Fruit fly (Drosophila melanogaster) whole organism, embryonic: ENCODE results near the gene CG43131.

Experiments used
- B-H1 ChIP-seq: fragments of 200-800 bp; sonication (Bioruptor generic); IDR thresholded peaks from 3 replicates; pipeline ENCODE4 v1.3.6; 2022; ENCODE audit warnings: missing biosample characterization, missing genetic modification characterization
- BEAF-32 ChIP-seq: fragments of 200-800 bp; sonication (Bioruptor generic); optimal IDR thresholded peaks from 3 replicates; lab custom pipeline; 2017; ENCODE audit warnings: missing biosample characterization, missing genetic modification characterization, mild to moderate bottlenecking, moderate library complexity, missing genetic modification reagents
- Bteb2 ChIP-seq: fragments of 200-800 bp; sonication (Bioruptor generic); optimal IDR thresholded peaks from 2 replicates; lab custom pipeline; 2016; ENCODE audit warnings: missing biosample characterization, missing genetic modification characterization
- CG1024 ChIP-seq: fragments of 200-800 bp; sonication (Bioruptor generic); IDR thresholded peaks from 2 replicates; pipeline ENCODE4 v1.3.6; 2022; ENCODE audit warnings: missing biosample characterization, missing genetic modification characterization
- CG10267 ChIP-seq: fragments of 200-800 bp; sonication (Bioruptor generic); optimal IDR thresholded peaks from 2 replicates; lab custom pipeline; 2018; ENCODE audit warnings: missing biosample characterization, mild to moderate bottlenecking, missing genetic modification characterization, moderate library complexity
- CG10274 ChIP-seq: fragments of 200-800 bp; sonication (Bioruptor generic); optimal IDR thresholded peaks from 3 replicates; lab custom pipeline; 2017; ENCODE audit warnings: missing biosample characterization, mild to moderate bottlenecking, missing genetic modification characterization
- CG10543 ChIP-seq: fragments of 200-800 bp; sonication (Bioruptor generic); optimal IDR thresholded peaks from 3 replicates; lab custom pipeline; 2017; ENCODE audit warnings: missing biosample characterization, mild to moderate bottlenecking, missing genetic modification characterization, moderate library complexity
- CG11093 ChIP-seq: fragments of 200-800 bp; sonication (Bioruptor generic); IDR thresholded peaks from 3 replicates; pipeline ENCODE4 v1.3.6; 2022; ENCODE audit warnings: missing biosample characterization, missing genetic modification characterization
- CG11695 ChIP-seq: fragments of 200-800 bp; sonication (Bioruptor generic); IDR thresholded peaks from 3 replicates; pipeline ENCODE4 v1.3.6; 2022; ENCODE audit warnings: missing biosample characterization, missing genetic modification characterization
- CG12236 ChIP-seq: fragments of 200-800 bp; sonication (Bioruptor generic); optimal IDR thresholded peaks from 2 replicates; lab custom pipeline; 2016; ENCODE audit warnings: missing biosample characterization, missing genetic modification characterization
- CG12659 ChIP-seq: fragments of 200-800 bp; sonication (Bioruptor generic); optimal IDR thresholded peaks from 3 replicates; lab custom pipeline; 2017; ENCODE audit warnings: mild to moderate bottlenecking, missing biosample characterization, missing genetic modification reagents, missing genetic modification characterization
- CG16815 ChIP-seq: fragments of 200-800 bp; sonication (Bioruptor generic); optimal IDR thresholded peaks from 3 replicates; lab custom pipeline; 2017; ENCODE audit warnings: missing biosample characterization, mild to moderate bottlenecking, missing genetic modification characterization
- CG16863 ChIP-seq: fragments of 200-800 bp; sonication (Bioruptor generic); optimal IDR thresholded peaks from 3 replicates; lab custom pipeline; 2016; ENCODE audit warnings: missing biosample characterization, missing genetic modification characterization
- CG17186 ChIP-seq: fragments of 200-800 bp; sonication (Bioruptor generic); optimal IDR thresholded peaks from 3 replicates; lab custom pipeline; 2017; ENCODE audit warnings: missing biosample characterization, missing genetic modification reagents, missing genetic modification characterization
- CG18011 ChIP-seq: fragments of 200-800 bp; sonication (Bioruptor generic); optimal IDR thresholded peaks from 2 replicates; lab custom pipeline; 2017; ENCODE audit warnings: missing biosample characterization, missing genetic modification characterization, mild to moderate bottlenecking, moderate library complexity, missing genotype
- CG2889 ChIP-seq: fragments of 200-800 bp; sonication (Bioruptor generic); IDR thresholded peaks from 3 replicates; pipeline ENCODE4 v1.3.6; 2022; ENCODE audit warnings: missing biosample characterization, missing genetic modification characterization
- CG31388 ChIP-seq: fragments of 200-800 bp; sonication (Bioruptor generic); optimal IDR thresholded peaks from 2 replicates; lab custom pipeline; 2016; ENCODE audit warnings: missing biosample characterization, missing genetic modification characterization
- CG5180 ChIP-seq: fragments of 200-800 bp; sonication (Bioruptor generic); optimal IDR thresholded peaks from 3 replicates; lab custom pipeline; 2017; ENCODE audit warnings: missing biosample characterization, missing genetic modification characterization, mild to moderate bottlenecking, moderate library complexity, missing genetic modification reagents
- CG5245 ChIP-seq: fragments of 200-800 bp; sonication (Bioruptor generic); optimal IDR thresholded peaks from 3 replicates; lab custom pipeline; 2016; ENCODE audit warnings: missing biosample characterization, missing genetic modification characterization
- CG5953 ChIP-seq: fragments of 200-800 bp; sonication (Bioruptor generic); IDR thresholded peaks from 2 replicates; pipeline ENCODE4 v1.3.6; 2022; ENCODE audit warnings: missing biosample characterization, missing genetic modification characterization
- CG8089 ChIP-seq: fragments of 200-800 bp; sonication (Bioruptor generic); optimal IDR thresholded peaks from 3 replicates; lab custom pipeline; 2016; ENCODE audit warnings: missing biosample characterization, missing genetic modification characterization
- CTCF ChIP-seq: fragments of 200-800 bp; sonication (Bioruptor generic); optimal IDR thresholded peaks from 2 replicates; lab custom pipeline; 2017; ENCODE audit warnings: missing biosample characterization, mild to moderate bottlenecking, missing genetic modification characterization, moderate library complexity
- Camta ChIP-seq: fragments of 200-800 bp; sonication (Bioruptor generic); optimal IDR thresholded peaks from 2 replicates; lab custom pipeline; 2016; ENCODE audit warnings: missing biosample characterization, missing genetic modification characterization
- Dek ChIP-seq: fragments of 200-800 bp; sonication (Bioruptor generic); optimal IDR thresholded peaks from 3 replicates; lab custom pipeline; 2019; ENCODE audit warnings: missing biosample characterization, mild to moderate bottlenecking, missing genetic modification characterization, moderate library complexity
- Dfd ChIP-seq, 2 experiments: fragments of >200 bp; optimal IDR thresholded peaks; 2 replicates each; lab custom pipeline; 2017; ENCODE audit warnings: missing biosample characterization in 2 of 2, missing genetic modification characterization in 2 of 2
- E2f2 ChIP-seq: fragments of 200-800 bp; sonication (Bioruptor generic); IDR thresholded peaks from 2 replicates; pipeline ENCODE4 v1.3.6; 2022; ENCODE audit warnings: missing biosample characterization, missing genetic modification characterization
- Gsc ChIP-seq: fragments of 200-800 bp; sonication (Bioruptor generic); IDR thresholded peaks from 2 replicates; pipeline ENCODE4 v1.3.6; 2022; ENCODE audit warnings: missing biosample characterization, missing genetic modification characterization
- HmgZ ChIP-seq: fragments of 200-800 bp; sonication (Bioruptor generic); optimal IDR thresholded peaks from 2 replicates; lab custom pipeline; 2018; ENCODE audit warnings: missing biosample characterization, mild to moderate bottlenecking, missing genetic modification characterization
- Hmr ChIP-seq: fragments of 200-800 bp; sonication (Bioruptor generic); optimal IDR thresholded peaks from 3 replicates; lab custom pipeline; 2017; ENCODE audit warnings: mild to moderate bottlenecking, missing biosample characterization, missing genetic modification reagents, missing genetic modification characterization
- Hr3 ChIP-seq: fragments of 200-800 bp; sonication (Bioruptor generic); optimal IDR thresholded peaks from 3 replicates; lab custom pipeline; 2016; ENCODE audit warnings: missing biosample characterization, missing genetic modification characterization
- Max ChIP-seq: fragments of 200-800 bp; sonication (Bioruptor generic); optimal IDR thresholded peaks from 2 replicates; lab custom pipeline; 2016; ENCODE audit warnings: missing biosample characterization, mild to moderate bottlenecking, missing genetic modification characterization
- Myb ChIP-seq: fragments of 200-800 bp; sonication (Bioruptor generic); optimal IDR thresholded peaks from 2 replicates; lab custom pipeline; 2016; ENCODE audit warnings: missing biosample characterization, missing genetic modification characterization
- Oaz ChIP-seq: fragments of 200-800 bp; sonication (Bioruptor generic); IDR thresholded peaks from 2 replicates; pipeline ENCODE4 v1.3.6; 2022; ENCODE audit warnings: missing biosample characterization, missing genetic modification characterization
- Optix ChIP-seq: fragments of 200-800 bp; sonication (Bioruptor generic); IDR thresholded peaks from 3 replicates; pipeline ENCODE4 v1.3.6; 2022; ENCODE audit warnings: missing biosample characterization, missing genetic modification characterization
- Ptx1 ChIP-seq: fragments of 200-800 bp; sonication (Bioruptor generic); IDR thresholded peaks from 2 replicates; pipeline ENCODE4 v1.3.6; 2022; ENCODE audit warnings: missing biosample characterization, missing genetic modification characterization
- TFAM ChIP-seq: fragments of 200-800 bp; sonication (Bioruptor generic); optimal IDR thresholded peaks from 2 replicates; lab custom pipeline; 2017; ENCODE audit warnings: missing biosample characterization, missing genetic modification characterization, inconsistent platforms
- Tbp ChIP-seq: fragments of >200 bp; optimal IDR thresholded peaks from 2 replicates; lab custom pipeline; 2018; ENCODE audit warnings: missing biosample characterization, missing genetic modification characterization
- Xrp1 ChIP-seq: fragments of 200-800 bp; sonication (Bioruptor generic); IDR thresholded peaks from 2 replicates; pipeline ENCODE4 v1.3.6; 2022; ENCODE audit warnings: missing biosample characterization, missing genetic modification characterization
- ase ChIP-seq: fragments of 200-800 bp; sonication (Bioruptor generic); IDR thresholded peaks from 3 replicates; pipeline ENCODE4 v1.3.6; 2022; ENCODE audit warnings: missing biosample characterization, missing genetic modification characterization
- bab2 ChIP-seq: fragments of 200-800 bp; sonication (Bioruptor generic); optimal IDR thresholded peaks from 2 replicates; lab custom pipeline; 2016; ENCODE audit warnings: missing biosample characterization, missing genetic modification characterization
- cato ChIP-seq: fragments of 200-800 bp; sonication (Bioruptor generic); optimal IDR thresholded peaks from 2 replicates; lab custom pipeline; 2016; ENCODE audit warnings: missing biosample characterization, missing genetic modification characterization, borderline replicate concordance
- chinmo ChIP-seq: fragments of 200-800 bp; sonication (Bioruptor generic); IDR thresholded peaks from 4 replicates; pipeline ENCODE4 v1.3.6; 2022; ENCODE audit warnings: missing biosample characterization, missing genetic modification characterization; ENCODE audit not compliant: partially characterized antibody
- h ChIP-seq: fragments of >200 bp; optimal IDR thresholded peaks from 2 replicates; lab custom pipeline; 2017
- ham ChIP-seq: fragments of 200-800 bp; sonication (Bioruptor generic); IDR thresholded peaks from 2 replicates; pipeline ENCODE4 v1.3.6; 2022; ENCODE audit warnings: missing biosample characterization, missing genetic modification characterization
- luna ChIP-seq: fragments of 200-800 bp; sonication (Bioruptor generic); optimal IDR thresholded peaks from 2 replicates; lab custom pipeline; 2016; ENCODE audit warnings: missing biosample characterization, missing genetic modification characterization
- pfk ChIP-seq: fragments of 200-800 bp; sonication (Bioruptor generic); optimal IDR thresholded peaks from 2 replicates; lab custom pipeline; 2018; ENCODE audit warnings: missing biosample characterization, mild to moderate bottlenecking, missing genetic modification characterization, moderate library complexity
- phol ChIP-seq: fragments of 200-800 bp; sonication (Bioruptor generic); optimal IDR thresholded peaks from 3 replicates; lab custom pipeline; 2018; ENCODE audit warnings: missing biosample characterization, mild to moderate bottlenecking, missing genetic modification characterization, moderate library complexity
- shn ChIP-seq: fragments of 200-800 bp; sonication (Bioruptor generic); optimal IDR thresholded peaks from 3 replicates; lab custom pipeline; 2016; ENCODE audit warnings: missing biosample characterization, missing genetic modification characterization
- sima ChIP-seq: fragments of 200-800 bp; sonication (Bioruptor generic); optimal IDR thresholded peaks from 2 replicates; lab custom pipeline; 2016; ENCODE audit warnings: missing biosample characterization, missing genetic modification characterization
- sob ChIP-seq: fragments of 200-800 bp; sonication (Bioruptor generic); IDR thresholded peaks from 2 replicates; pipeline ENCODE4 v1.3.6; 2022; ENCODE audit warnings: missing biosample characterization, missing genetic modification characterization
- tup ChIP-seq: fragments of 200-800 bp; sonication (Bioruptor generic); optimal IDR thresholded peaks from 2 replicates; lab custom pipeline; 2016; ENCODE audit warnings: missing biosample characterization, mild to moderate bottlenecking, missing genetic modification characterization, moderate library complexity
- yki ChIP-seq: fragments of >200 bp; optimal IDR thresholded peaks from 3 replicates; lab custom pipeline; 2018

CG43131 gene

DNA sequence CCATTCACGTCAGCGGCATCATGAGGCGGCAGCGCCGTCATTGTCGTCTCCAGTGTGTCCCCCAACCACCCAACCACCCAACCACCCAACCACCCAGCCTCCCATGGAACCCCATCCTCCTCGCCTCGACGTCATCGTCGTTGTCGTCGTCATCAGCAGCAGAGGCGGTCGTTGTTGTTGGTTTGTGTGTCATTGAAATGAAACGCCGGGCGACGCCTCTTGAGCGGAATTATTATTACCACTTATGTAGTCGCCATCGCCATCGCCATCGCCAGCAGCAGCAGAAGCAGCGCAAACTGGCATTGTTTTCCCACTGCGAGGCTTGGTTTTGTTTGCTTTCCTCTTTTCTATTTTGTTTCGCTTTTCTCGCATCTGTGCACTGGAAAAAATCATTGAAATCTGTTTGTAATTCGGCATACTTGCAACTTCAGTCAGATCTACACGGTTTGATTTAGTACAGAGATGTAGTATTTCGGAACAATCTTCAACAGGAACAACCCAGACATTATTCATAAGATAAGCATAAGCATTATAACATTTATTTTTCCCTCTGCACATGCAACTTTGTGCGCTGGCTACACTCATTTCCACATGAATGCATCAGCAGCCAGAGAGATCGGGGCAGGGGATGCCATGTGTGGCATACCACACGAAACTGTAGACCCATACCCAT, 4.0 kb upstream of the CG43131 start (continued):
- TF ChIP-seq phol (peak; percentile 98), pfk (GFP tag; lab: Kevin White, UChicago) (no peak), Hmr (GFP tag; lab: Kevin White, UChicago) (peak; percentile 67), CG10274 (peak; percentile 77), B-H1 (GFP tag; lab: Robert Waterston, UW) (peak; percentile 82), CG1024 (GFP tag; lab: Robert Waterston, UW) (peak; percentile 94), CG8089 (peak; percentile 98), tup (GFP tag; lab: Kevin White, UChicago) (peak; percentile 93), CG2889 (GFP tag; lab: Robert Waterston, UW) (peak; percentile 75), h (lab: Kevin White, UChicago) (no peak), yki (lab: Kevin White, UChicago) (no peak), Dfd (GFP tag; optimal IDR thresholded peaks at IDR 0.05; lab: Kevin White, UChicago) (no peak), CG31388 (GFP tag; lab: Kevin White, UChicago) (peak; percentile 86), ase (GFP tag; lab: Robert Waterston, UW) (peak; percentile 91), CG5953 (GFP tag; lab: Robert Waterston, UW) (peak; percentile 91), Oaz (peak; percentile 53; the same call in 1 of the 2 replicates), Myb (peak; percentile 83), CG10543 (GFP tag; lab: Kevin White, UChicago) (no peak), CG16863 (peak; percentile 98), Max (GFP tag; lab: Kevin White, UChicago) (peak; percentile 94), Ptx1 (GFP tag; lab: Robert Waterston, UW) (peak; percentile 93), Dek (tag; lab: Kevin White, UChicago) (peak; percentile 77), sob (peak; percentile 85), cato (GFP tag; lab: Kevin White, UChicago) (peak; percentile 96), Xrp1 (GFP tag; lab: Robert Waterston, UW) (peak; percentile 99), Optix (GFP tag; lab: Robert Waterston, UW) (peak; percentile 98), HmgZ (tag; lab: Kevin White, UChicago) (peak; percentile 83), E2f2 (peak; percentile 75), BEAF-32 (no peak), CG17186 (GFP tag; lab: Kevin White, UChicago) (peak; percentile 97), CG5245 (GFP tag; lab: Kevin White, UChicago) (peak; percentile 98), Bteb2 (GFP tag; lab: Kevin White, UChicago) (peak; percentile 87), Camta (GFP tag; lab: Kevin White, UChicago) (peak; percentile 98), bab2 (peak; percentile 98), shn (GFP tag; lab: Kevin White, UChicago) (peak; percentile 95), TFAM (GFP tag; lab: Kevin White, UChicago) (peak; percentile 94), CG11093 (GFP tag; lab: Robert Waterston, UW) (peak; percentile 96), sima (peak; percentile 90), CG11695 (peak; percentile 90), CG5180 (GFP tag; lab: Kevin White, UChicago) (peak; percentile 83), CG10267 (tag; lab: Kevin White, UChicago) (peak; percentile 97), CG12659 (peak; percentile 90), ham (no peak), Gsc (peak; percentile 93), luna (GFP tag; lab: Kevin White, UChicago) (no peak), CG12236 (GFP tag; lab: Kevin White, UChicago) (peak; percentile 98), chinmo (GFP tag; lab: Robert Waterston, UW) (0 out of 4 replicates have a peak, but pooled peaks have one; percentile 37), CTCF (GFP tag; lab: Kevin White, UChicago) (peak; percentile 67), Tbp (GFP tag; lab: Kevin White, UChicago) (no peak), CG16815 (GFP tag; lab: Kevin White, UChicago) (peak; percentile 98), Hr3 (GFP tag; lab: Kevin White, UChicago) (peak; percentile 97), CG18011 (GFP tag; lab: Kevin White, UChicago) (peak; percentile 66)
